Fruit fly (Drosophila melanogaster): ENCODE data around the gene CG45064.

DNA sequence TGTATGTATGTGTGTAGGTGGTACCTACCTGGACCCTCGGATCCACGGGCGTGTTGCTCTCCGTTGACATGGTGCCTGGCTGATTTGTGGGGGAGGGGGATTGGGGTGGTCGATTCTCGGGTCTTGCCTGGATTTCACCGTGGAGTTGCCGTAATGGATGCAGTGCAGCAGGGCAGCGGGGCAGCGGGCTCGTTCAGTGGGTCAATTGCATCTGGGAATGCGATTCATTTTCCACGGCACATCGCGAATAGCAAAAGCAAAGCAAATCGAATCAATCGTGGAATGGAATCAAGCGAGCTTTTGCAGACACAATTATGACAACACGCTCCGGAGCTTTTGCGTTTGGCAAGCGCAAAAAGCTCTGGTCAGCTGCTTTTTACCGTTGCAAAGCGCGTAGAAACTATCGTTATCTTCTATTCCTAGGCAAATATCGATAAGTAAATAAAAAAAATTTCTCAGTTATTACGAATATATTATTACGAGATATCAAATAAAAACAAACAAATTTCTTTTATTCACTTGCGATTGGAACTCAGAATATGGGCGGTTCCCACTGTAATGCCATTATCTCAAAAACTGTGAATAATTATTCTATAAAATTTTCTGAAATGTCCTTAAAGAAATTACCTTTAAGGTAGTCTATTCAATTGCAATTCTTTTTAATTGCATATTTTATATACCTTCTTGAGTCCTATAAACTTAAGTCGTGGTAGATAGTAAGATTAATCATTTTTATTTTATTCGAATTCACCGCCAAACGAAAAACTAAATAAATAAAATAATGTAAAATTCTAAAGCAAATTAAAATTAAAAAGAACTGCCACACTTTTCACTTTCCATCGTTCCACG, 50.4 kb downstream of the CG45064 start, which contains the start of gene CG14408:
- TF ChIP-seq H2.0 (GFP tag; IDR thresholded peaks at IDR 0.05): no peak
- TF ChIP-seq gem (tag; optimal IDR thresholded peaks at IDR 0.05): peak; percentile 50
- TF ChIP-seq Hmr (GFP tag; optimal IDR thresholded peaks at IDR 0.05): no peak
